Fruit fly (Drosophila melanogaster): ENCODE results near the gene CG2818.

- TF ChIP-seq CG8478 (optimal IDR thresholded peaks at IDR 0.05): no peak
- TF ChIP-seq Dll (optimal IDR thresholded peaks at IDR 0.05): no peak
- no peak for TF ChIP-seq usp (GFP tag; optimal IDR thresholded peaks at IDR 0.05)
- no peak for TF ChIP-seq psq (optimal IDR thresholded peaks at IDR 0.05)
- TF ChIP-seq EcR (GFP tag; optimal IDR thresholded peaks at IDR 0.05): no peak
- no peak for TF ChIP-seq pan (optimal IDR thresholded peaks at IDR 0.05)
Observed at dm6 chr2L:3675770-3676169, 37.4 kb upstream of the CG2818 start.
